Fruit fly (Drosophila melanogaster) whole organism, embryonic: Measurements from ENCODE around the gene tsl.

Experiments
- Ada2b ChIP-seq: fragments of 200-800 bp; sonication (Bioruptor generic); IDR thresholded peaks from 2 replicates; pipeline ENCODE4 v1.3.6; 2022; ENCODE audit warnings: missing biosample characterization, missing genetic modification characterization
- Atf-2 ChIP-seq: fragments of 200-800 bp; sonication (Bioruptor generic); optimal IDR thresholded peaks from 2 replicates; lab custom pipeline; 2016; ENCODE audit warnings: missing biosample characterization, missing genetic modification characterization
- Atf6 ChIP-seq: fragments of 200-800 bp; sonication (Bioruptor generic); IDR thresholded peaks from 2 replicates; pipeline ENCODE4 v1.3.6; 2022; ENCODE audit warnings: missing biosample characterization, missing genetic modification characterization
- CG10431 ChIP-seq: fragments of 200-800 bp; sonication (Bioruptor generic); optimal IDR thresholded peaks from 3 replicates; lab custom pipeline; 2018; ENCODE audit warnings: missing biosample characterization, mild to moderate bottlenecking, missing genetic modification characterization
- CG11247 ChIP-seq: fragments of 200-800 bp; sonication (Bioruptor generic); IDR thresholded peaks from 2 replicates; pipeline ENCODE4 v1.3.6; 2022; ENCODE audit warnings: missing biosample characterization, missing genetic modification characterization
- CG11398 ChIP-seq: fragments of 200-800 bp; sonication (Bioruptor generic); optimal IDR thresholded peaks from 2 replicates; lab custom pipeline; 2016; ENCODE audit warnings: missing biosample characterization, missing genetic modification characterization
- CG11560 ChIP-seq: fragments of 200-800 bp; sonication (Bioruptor generic); IDR thresholded peaks from 3 replicates; pipeline ENCODE4 v1.3.6; 2022; ENCODE audit warnings: missing biosample characterization, missing genetic modification characterization
- CG12236 ChIP-seq: fragments of 200-800 bp; sonication (Bioruptor generic); optimal IDR thresholded peaks from 2 replicates; lab custom pipeline; 2016; ENCODE audit warnings: missing biosample characterization, missing genetic modification characterization
- CG14965 ChIP-seq: fragments of 200-800 bp; sonication (Bioruptor generic); optimal IDR thresholded peaks from 2 replicates; lab custom pipeline; 2016; ENCODE audit warnings: missing biosample characterization, missing genetic modification characterization, borderline replicate concordance
- CG16779 ChIP-seq: fragments of 200-800 bp; sonication (Bioruptor generic); IDR thresholded peaks from 2 replicates; pipeline ENCODE4 v1.3.6; 2022; ENCODE audit warnings: missing biosample characterization, missing genetic modification characterization
- CG17328 ChIP-seq: fragments of 200-800 bp; sonication (Bioruptor generic); IDR thresholded peaks from 2 replicates; pipeline ENCODE4 v1.3.6; 2022; ENCODE audit warnings: missing biosample characterization, missing genetic modification characterization
- CG3847 ChIP-seq: fragments of 200-800 bp; sonication (Bioruptor generic); IDR thresholded peaks from 2 replicates; pipeline ENCODE4 v1.3.6; 2022; ENCODE audit warnings: missing biosample characterization, missing genetic modification characterization
- CG4282 ChIP-seq: fragments of 200-800 bp; sonication (Bioruptor generic); optimal IDR thresholded peaks from 2 replicates; lab custom pipeline; 2016; ENCODE audit warnings: missing biosample characterization, missing genetic modification characterization
- CG4730 ChIP-seq: fragments of 200-800 bp; sonication (Bioruptor generic); IDR thresholded peaks from 2 replicates; pipeline ENCODE4 v1.3.6; 2022; ENCODE audit warnings: missing biosample characterization, missing genetic modification characterization
- CG6254 ChIP-seq: fragments of 200-800 bp; sonication (Bioruptor generic); optimal IDR thresholded peaks from 3 replicates; lab custom pipeline; 2017; ENCODE audit warnings: mild to moderate bottlenecking, missing biosample characterization, missing genetic modification reagents, missing genetic modification characterization
- CG7745 ChIP-seq: fragments of 200-800 bp; sonication (Bioruptor generic); optimal IDR thresholded peaks from 2 replicates; lab custom pipeline; 2018; ENCODE audit warnings: missing biosample characterization, mild to moderate bottlenecking, missing genetic modification characterization, moderate library complexity
- CG7839 ChIP-seq: fragments of 200-800 bp; sonication (Bioruptor generic); optimal IDR thresholded peaks from 3 replicates; lab custom pipeline; 2018; ENCODE audit warnings: missing biosample characterization, mild to moderate bottlenecking, missing genetic modification characterization, moderate library complexity
- CG9876 ChIP-seq: fragments of 200-800 bp; sonication (Bioruptor generic); optimal IDR thresholded peaks from 2 replicates; lab custom pipeline; 2016; ENCODE audit warnings: missing biosample characterization, missing genetic modification characterization
- Camta ChIP-seq: fragments of 200-800 bp; sonication (Bioruptor generic); optimal IDR thresholded peaks from 2 replicates; lab custom pipeline; 2016; ENCODE audit warnings: missing biosample characterization, missing genetic modification characterization
- D19A ChIP-seq: fragments of 200-800 bp; optimal IDR thresholded peaks from 3 replicates; lab custom pipeline; 2019; ENCODE audit warnings: missing biosample characterization, mild to moderate bottlenecking, missing genetic modification characterization, moderate library complexity
- Elba2 ChIP-seq: fragments of 200-800 bp; sonication (Bioruptor generic); optimal IDR thresholded peaks from 3 replicates; lab custom pipeline; 2016; ENCODE audit warnings: missing biosample characterization, missing genetic modification characterization
- Ets97D ChIP-seq: fragments of 200-800 bp; sonication (Bioruptor generic); optimal IDR thresholded peaks from 3 replicates; lab custom pipeline; 2016; ENCODE audit warnings: missing biosample characterization, missing genetic modification characterization
- HHEX ChIP-seq: fragments of 200-800 bp; sonication (Bioruptor generic); optimal IDR thresholded peaks from 3 replicates; lab custom pipeline; 2017; ENCODE audit warnings: missing biosample characterization, mild to moderate bottlenecking, missing genetic modification characterization, missing genetic modification reagents
- HmgZ ChIP-seq: fragments of 200-800 bp; sonication (Bioruptor generic); optimal IDR thresholded peaks from 2 replicates; lab custom pipeline; 2018; ENCODE audit warnings: missing biosample characterization, mild to moderate bottlenecking, missing genetic modification characterization
- Jarid2 ChIP-seq: fragments of 200-800 bp; sonication (Bioruptor generic); optimal IDR thresholded peaks from 3 replicates; lab custom pipeline; 2017; ENCODE audit warnings: mild to moderate bottlenecking, missing biosample characterization, missing genetic modification reagents, missing genetic modification characterization
- Max ChIP-seq: fragments of 200-800 bp; sonication (Bioruptor generic); optimal IDR thresholded peaks from 2 replicates; lab custom pipeline; 2016; ENCODE audit warnings: missing biosample characterization, mild to moderate bottlenecking, missing genetic modification characterization
- Med ChIP-seq: fragments of 200-800 bp; sonication (Bioruptor generic); peaks from one replicate; lab custom pipeline; 2016; ENCODE audit warnings: missing biosample characterization, missing genetic modification characterization, mild to moderate bottlenecking, inconsistent platforms, moderate library complexity
- NC2α ChIP-seq: fragments of 200-800 bp; sonication (Bioruptor generic); optimal IDR thresholded peaks from 2 replicates; lab custom pipeline; 2016; ENCODE audit warnings: missing biosample characterization, missing genetic modification characterization
- Optix ChIP-seq: fragments of 200-800 bp; sonication (Bioruptor generic); IDR thresholded peaks from 3 replicates; pipeline ENCODE4 v1.3.6; 2022; ENCODE audit warnings: missing biosample characterization, missing genetic modification characterization
- aop ChIP-seq: fragments of 200-800 bp; sonication (Bioruptor generic); IDR thresholded peaks from 2 replicates; pipeline ENCODE4 v1.3.6; 2022; ENCODE audit warnings: missing biosample characterization, missing genetic modification characterization
- ato ChIP-seq: fragments of 200-800 bp; sonication (Bioruptor generic); IDR thresholded peaks from 2 replicates; pipeline ENCODE4 v1.3.6; 2022; ENCODE audit warnings: missing biosample characterization, missing genetic modification characterization; ENCODE audit not compliant: partially characterized antibody
- bab2 ChIP-seq: fragments of 200-800 bp; sonication (Bioruptor generic); optimal IDR thresholded peaks from 2 replicates; lab custom pipeline; 2016; ENCODE audit warnings: missing biosample characterization, missing genetic modification characterization
- bbx ChIP-seq: fragments of 200-800 bp; sonication (Bioruptor generic); IDR thresholded peaks from 2 replicates; pipeline ENCODE4 v1.3.6; 2022; ENCODE audit warnings: missing biosample characterization, missing genetic modification characterization; ENCODE audit not compliant: partially characterized antibody
- cas ChIP-seq: fragments of 200-800 bp; sonication (Bioruptor generic); IDR thresholded peaks from 2 replicates; pipeline ENCODE4 v1.3.6; 2022; ENCODE audit warnings: missing biosample characterization, missing genetic modification characterization
- dmrt99B ChIP-seq: fragments of 200-800 bp; sonication (Bioruptor generic); optimal IDR thresholded peaks from 2 replicates; lab custom pipeline; 2018; ENCODE audit warnings: missing biosample characterization, mild to moderate bottlenecking, missing genetic modification characterization, moderate library complexity
- dpn ChIP-seq, 2 experiments: fragments of 200-800 bp; sonication (Bioruptor generic); optimal IDR thresholded peaks; 3 replicates each; lab custom pipeline; 2016; ENCODE audit warnings: missing biosample characterization in 2 of 2, missing genetic modification characterization in 2 of 2
- gcm2 ChIP-seq: fragments of 200-800 bp; sonication (Bioruptor generic); optimal IDR thresholded peaks from 2 replicates; lab custom pipeline; 2016; ENCODE audit warnings: missing biosample characterization, missing genetic modification characterization
- h ChIP-seq: fragments of >200 bp; optimal IDR thresholded peaks from 2 replicates; lab custom pipeline; 2017
- nerfin-1 ChIP-seq: fragments of 200-800 bp; sonication (Bioruptor generic); optimal IDR thresholded peaks from 3 replicates; lab custom pipeline; 2019; ENCODE audit warnings: missing biosample characterization, mild to moderate bottlenecking, missing genetic modification characterization, moderate library complexity
- nom ChIP-seq: fragments of 200-800 bp; sonication (Bioruptor generic); optimal IDR thresholded peaks from 2 replicates; lab custom pipeline; 2017; ENCODE audit warnings: missing biosample characterization, missing genetic modification characterization, mild to moderate bottlenecking, moderate library complexity, missing genetic modification reagents
- pan ChIP-seq, 4 experiments: fragments of >200 bp in 3 of 4; fragments of 200-800 bp in 1 of 4; sonication (Bioruptor generic) in 1 of 4; optimal IDR thresholded peaks in 3 of 4; IDR thresholded peaks in 1 of 4; 2 replicates each; pipeline versions ENCODE4 v1.3.6 to Lab custom; 2017 to 2022; ENCODE audit warnings: missing biosample characterization in 2 of 4, missing genetic modification characterization in 2 of 4, mixed read lengths in 1 of 4
- pita ChIP-seq: fragments of 200-800 bp; sonication (Bioruptor generic); optimal IDR thresholded peaks from 2 replicates; lab custom pipeline; 2017; ENCODE audit warnings: missing biosample characterization, mild to moderate bottlenecking, missing genetic modification characterization
- psq ChIP-seq: fragments of 200-800 bp; sonication (Bioruptor generic); optimal IDR thresholded peaks from 2 replicates; lab custom pipeline; 2017; ENCODE audit warnings: missing biosample characterization, missing genetic modification characterization
- run ChIP-seq: fragments of 200-800 bp; sonication (Bioruptor generic); optimal IDR thresholded peaks from 3 replicates; lab custom pipeline; 2018; ENCODE audit warnings: missing biosample characterization, mild to moderate bottlenecking, missing genetic modification characterization
- salm ChIP-seq: fragments of 200-800 bp; sonication (Bioruptor generic); optimal IDR thresholded peaks from 2 replicates; lab custom pipeline; 2018; ENCODE audit warnings: missing biosample characterization, mild to moderate bottlenecking, missing genetic modification characterization
- sim ChIP-seq: fragments of 200-800 bp; sonication (Bioruptor generic); IDR thresholded peaks from 2 replicates; pipeline ENCODE4 v1.3.6; 2022; ENCODE audit warnings: missing biosample characterization, missing genetic modification characterization
- sima ChIP-seq: fragments of 200-800 bp; sonication (Bioruptor generic); optimal IDR thresholded peaks from 2 replicates; lab custom pipeline; 2016; ENCODE audit warnings: missing biosample characterization, missing genetic modification characterization
- stwl ChIP-seq: fragments of 200-800 bp; sonication (Bioruptor generic); optimal IDR thresholded peaks from 3 replicates; lab custom pipeline; 2018; ENCODE audit warnings: missing biosample characterization, mild to moderate bottlenecking, missing genetic modification characterization, moderate library complexity
- trh ChIP-seq: fragments of 200-800 bp; sonication (Bioruptor generic); optimal IDR thresholded peaks from 2 replicates; lab custom pipeline; 2016; ENCODE audit warnings: missing biosample characterization, missing genetic modification characterization
- wdn ChIP-seq: fragments of 200-800 bp; sonication (Bioruptor generic); IDR thresholded peaks from 2 replicates; pipeline ENCODE4 v1.3.6; 2022; ENCODE audit warnings: missing biosample characterization, missing genetic modification characterization
- wor ChIP-seq: fragments of 200-800 bp; sonication (Bioruptor generic); IDR thresholded peaks from 2 replicates; pipeline ENCODE4 v1.3.6; 2022; ENCODE audit warnings: missing biosample characterization, missing genetic modification characterization

The tsl gene

dm6 chr3R:21781448-21781847, 888 bp downstream of the tsl start (continued):
- TF ChIP-seq dmrt99B (tag; lab: Kevin White, UChicago) (peak; percentile 77), CG12236 (GFP tag; lab: Kevin White, UChicago) (peak; percentile 28), CG9876 (no peak), CG14965 (GFP tag; lab: Kevin White, UChicago) (no peak), dpn (GFP tag; optimal IDR thresholded peaks at IDR 0.05; lab: Kevin White, UChicago) (peak; percentile 63 to 65), h (lab: Kevin White, UChicago) (no peak), stwl (no peak), salm (tag; lab: Kevin White, UChicago) (peak; percentile 3), CG6254 (GFP tag; lab: Kevin White, UChicago) (peak; percentile 41), CG10431 (GFP tag; lab: Kevin White, UChicago) (no peak), Max (peak; percentile 43), bbx (no peak), aop (GFP tag; lab: Robert Waterston, UW) (no peak), HHEX (peak; percentile 59), sim (no peak), CG4282 (GFP tag; lab: Kevin White, UChicago) (peak; percentile 18), D19A (tag; lab: Kevin White, UChicago) (peak; percentile 58), CG4730 (peak; percentile 27; the same call in 1 of the 2 replicates), CG11560 (tag; lab: Robert Waterston, UW) (no peak), wor (GFP tag; lab: Robert Waterston, UW) (no peak), Atf6 (peak; percentile 82), CG7839 (peak; percentile 79), gcm2 (GFP tag; lab: Kevin White, UChicago) (no peak), cas (no peak), CG3847 (peak; percentile 36; the same call in 1 of the 2 replicates), sima (GFP tag; lab: Kevin White, UChicago) (no peak), Elba2 (no peak), ato (GFP tag; lab: Robert Waterston, UW) (no peak), Optix (GFP tag; lab: Robert Waterston, UW) (peak; percentile 13; the same call in 1 of the 3 replicates), CG7745 (tag; lab: Kevin White, UChicago) (no peak), pan (optimal IDR thresholded peaks at IDR 0.05; lab: Kevin White, UChicago) (no peak), pan (GFP tag; optimal IDR thresholded peaks at IDR 0.05 in 1 of 2, IDR thresholded peaks at IDR 0.05 in 1 of 2) (peak in 1 of 2 experiments; percentile 65), Camta (GFP tag; lab: Kevin White, UChicago) (peak; percentile 69), CG17328 (GFP tag; lab: Robert Waterston, UW) (peak; percentile 48; the same call in 1 of the 2 replicates), run (no peak), Ada2b (GFP tag; lab: Robert Waterston, UW) (peak; percentile 77), psq (GFP tag; lab: Kevin White, UChicago) (peak; percentile 15), wdn (GFP tag; lab: Robert Waterston, UW) (peak; percentile 49; the same call in 1 of the 2 replicates), bab2 (GFP tag; lab: Kevin White, UChicago) (peak; percentile 61), NC2α (GFP tag; lab: Kevin White, UChicago) (no peak), CG11247 (GFP tag; lab: Robert Waterston, UW) (peak; percentile 33; the same call in 1 of the 2 replicates), CG16779 (GFP tag; lab: Robert Waterston, UW) (no peak), nerfin-1 (peak; percentile 34), pita (GFP tag; lab: Kevin White, UChicago) (no peak), Atf-2 (GFP tag; lab: Kevin White, UChicago) (peak; percentile 20), Med (peak; percentile 91), Jarid2 (GFP tag; lab: Kevin White, UChicago) (no peak), HmgZ (tag; lab: Kevin White, UChicago) (peak; percentile 23), trh (GFP tag; lab: Kevin White, UChicago) (peak; percentile 33), Ets97D (peak; percentile 14), nom (GFP tag; lab: Kevin White, UChicago) (peak; percentile 82), CG11398 (GFP tag; lab: Kevin White, UChicago) (no peak)
